Worm (Caenorhabditis elegans) whole organism, L1 larva: ENCODE results near the gene sec-5.

Source experiments
- elt-3 ChIP-seq, 6 experiments: fragments of 150-350 bp in 1 of 6; sonication (generic microtip); optimal IDR thresholded peaks; 2 replicates each; lab custom pipeline; 2017 to 2018; ENCODE audit warnings: missing biosample characterization in 6 of 6, missing genetic modification characterization in 6 of 6, inconsistent platforms in 1 of 6
- nhr-237 ChIP-seq: fragments of 150-350 bp; optimal IDR thresholded peaks from 2 replicates; lab custom pipeline; 2014; ENCODE audit warnings: missing biosample characterization, missing genetic modification characterization
- pag-3 ChIP-seq: sonication (generic microtip); optimal IDR thresholded peaks from 2 replicates; lab custom pipeline; 2017; ENCODE audit warnings: missing genetic modification characterization, mild to moderate bottlenecking, missing compliant biosample characterization, antibody characterized with exemption, borderline replicate concordance; ENCODE audit not compliant: insufficient read depth

DNA sequence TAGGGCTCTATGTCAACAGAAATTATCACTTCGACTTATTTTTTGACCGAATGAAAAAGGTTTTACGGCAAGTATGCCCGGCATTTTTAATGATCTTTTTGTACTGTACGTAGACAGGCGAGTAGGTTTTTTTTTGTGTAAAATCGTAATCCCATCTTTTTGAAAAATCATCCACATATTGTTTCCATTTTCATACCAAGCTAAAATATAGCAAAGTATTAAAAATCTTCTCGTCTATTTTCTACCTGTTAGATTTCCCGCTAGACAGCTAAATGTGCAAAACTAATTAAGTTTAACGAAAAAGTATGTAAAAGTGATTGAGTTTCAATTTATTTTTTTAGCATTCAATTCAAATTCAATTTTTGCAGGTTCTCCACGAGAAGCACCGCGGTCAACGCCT, 45.6 kb downstream of the sec-5 start, which contains the start of gene C16D2.1:
- TF ChIP-seq nhr-237 (tag; lab: Kevin White, UChicago), result no peak
- TF ChIP-seq pag-3 (tag; lab: Kevin White, UChicago), result no peak
- no peak for TF ChIP-seq elt-3 (tag; optimal IDR thresholded peaks at IDR 0.05; lab: Kevin White, UChicago)
